Worm (Caenorhabditis elegans): ENCODE data around the gene tag-153.

DNA sequence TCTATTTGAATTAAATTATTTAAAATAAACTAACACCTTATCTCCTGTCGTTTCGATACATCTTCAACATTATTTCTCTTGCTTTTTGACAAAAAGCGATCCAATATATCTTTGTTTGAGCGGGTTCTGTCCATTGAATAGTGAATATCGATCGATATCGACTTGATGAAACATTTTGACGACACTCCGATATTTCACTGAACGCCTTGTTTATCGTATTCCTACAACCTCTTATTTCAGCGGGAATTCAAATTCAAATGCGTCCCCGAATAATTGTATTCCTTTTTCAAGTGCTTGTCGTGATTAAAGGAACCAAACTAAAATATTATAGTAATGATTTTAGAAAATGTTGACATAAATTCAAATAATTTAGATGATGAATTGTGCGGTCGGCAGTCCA, 23.9 kb downstream of the tag-153 start, which contains the start of the genes K07B1.7 and try-5:
- TF ChIP-seq ama-1 (optimal IDR thresholded peaks at IDR 0.05): no peak
- no peak for TF ChIP-seq scrt-1 (GFP tag; IDR thresholded peaks at IDR 0.05)
- no peak for TF ChIP-seq tbx-11 (GFP tag; IDR thresholded peaks at IDR 0.05)
- TF ChIP-seq hmbx-1 (tag; optimal IDR thresholded peaks at IDR 0.05): no peak
- no peak for TF ChIP-seq tra-4 (tag; optimal IDR thresholded peaks at IDR 0.05)

Measured in whole organism, early embryonic.